Worm (Caenorhabditis elegans) whole organism, late embryonic: ENCODE results near the gene C08G5.6.

Experiments used
- F13H6.1 ChIP-seq: sonication (generic microtip); optimal IDR thresholded peaks from 2 replicates; lab custom pipeline; 2016; ENCODE audit warnings: missing genetic modification characterization, missing compliant biosample characterization
- ceh-18 ChIP-seq: sonication (generic microtip); optimal IDR thresholded peaks from 2 replicates; lab custom pipeline; 2016; ENCODE audit warnings: missing genetic modification characterization, missing compliant biosample characterization
- che-1 ChIP-seq: sonication (generic microtip); optimal IDR thresholded peaks from 2 replicates; lab custom pipeline; 2016; ENCODE audit warnings: mild to moderate bottlenecking, missing genetic modification characterization, missing compliant biosample characterization
- dve-1 ChIP-seq: sonication (generic microtip); optimal IDR thresholded peaks from 2 replicates; lab custom pipeline; 2017; ENCODE audit warnings: antibody characterized with exemption, mild to moderate bottlenecking, missing genetic modification characterization, missing compliant biosample characterization
- ets-4 ChIP-seq: sonication (generic microtip); optimal IDR thresholded peaks from 2 replicates; lab custom pipeline; 2016; ENCODE audit warnings: missing genetic modification characterization, missing compliant biosample characterization
- fkh-10 ChIP-seq: fragments of 150-350 bp; optimal IDR thresholded peaks from 2 replicates; lab custom pipeline; 2014; ENCODE audit warnings: missing biosample characterization, missing genetic modification reagents, missing genetic modification characterization
- pag-3 ChIP-seq: sonication (generic microtip); optimal IDR thresholded peaks from 2 replicates; lab custom pipeline; 2016; ENCODE audit warnings: missing compliant biosample characterization, missing genetic modification characterization, borderline replicate concordance
- pax-1 ChIP-seq: fragments of 150-350 bp; optimal IDR thresholded peaks from 2 replicates; lab custom pipeline; 2014; ENCODE audit warnings: missing biosample characterization, missing genetic modification characterization
- pqm-1 ChIP-seq: sonication (generic microtip); optimal IDR thresholded peaks from 2 replicates; lab custom pipeline; 2016; ENCODE audit warnings: missing genetic modification characterization, missing compliant biosample characterization
- pros-1 ChIP-seq: fragments of 150-350 bp; optimal IDR thresholded peaks from 2 replicates; lab custom pipeline; 2014; ENCODE audit warnings: missing biosample characterization, missing genetic modification reagents, missing genetic modification characterization
- unc-55 ChIP-seq: sonication (generic microtip); optimal IDR thresholded peaks from 2 replicates; lab custom pipeline; 2017; ENCODE audit warnings: missing biosample characterization, missing genetic modification reagents, missing genetic modification characterization
- ztf-16 ChIP-seq: sonication (generic microtip); optimal IDR thresholded peaks from 2 replicates; lab custom pipeline; 2017; ENCODE audit warnings: missing genetic modification characterization, missing compliant biosample characterization

DNA sequence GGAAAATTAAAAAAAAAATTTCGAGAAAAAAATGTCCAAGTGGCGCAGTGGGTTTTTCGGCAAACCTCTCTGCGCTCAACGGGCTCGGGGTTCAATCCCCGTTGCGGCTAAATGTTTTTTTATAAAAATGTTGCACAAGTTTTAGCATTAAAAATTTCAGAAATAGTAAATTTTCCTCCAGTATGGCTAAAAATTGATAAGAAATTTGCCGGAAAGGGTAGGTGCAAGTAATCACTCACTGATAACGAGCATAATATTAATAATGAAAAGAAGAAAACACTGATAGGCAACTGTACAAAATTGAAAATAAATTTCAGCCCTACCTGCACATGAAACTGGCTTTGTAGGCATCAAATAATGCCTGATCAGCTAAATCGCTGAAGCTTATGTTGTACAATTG is 6.0 kb upstream of the C08G5.6 start:
- no peak for TF ChIP-seq che-1
- no peak for TF ChIP-seq unc-55 (GFP tag; lab: Kevin White, UChicago)
- TF ChIP-seq pqm-1 (tag; lab: Kevin White, UChicago), result no peak
- TF ChIP-seq F13H6.1 (tag; lab: Kevin White, UChicago), result no peak
- no peak for TF ChIP-seq ztf-16 (tag; lab: Kevin White, UChicago)
- TF ChIP-seq pros-1, result no peak
- no peak for TF ChIP-seq pag-3 (tag; lab: Kevin White, UChicago)
- TF ChIP-seq ceh-18 (tag; lab: Kevin White, UChicago), result no peak
- TF ChIP-seq dve-1, result no peak
- no peak for TF ChIP-seq pax-1 (tag; lab: Kevin White, UChicago)
- no peak for TF ChIP-seq ets-4 (tag; lab: Kevin White, UChicago)
- no peak for TF ChIP-seq fkh-10 (GFP tag; lab: Kevin White, UChicago)
